Worm (Caenorhabditis elegans): Measurements from ENCODE around the gene arx-6.
"Not testable (repeated sequence)": the region's sequence is repeated elsewhere in the genome, so short reads cannot be mapped to it uniquely, and the experiment has no call there.

The arx-6 gene

ce11 chrIII:4906365-4906764 lies 27.9 kb downstream of the arx-6 start:
- no peak for TF ChIP-seq unc-62 (GFP tag; optimal IDR thresholded peaks at IDR 0.05)

ce11 chrIII:4906896-4907295 lies 28.4 kb downstream of the arx-6 start, which contains the start of gene rom-1:
Gene rom-1 (plus strand): TSS chrIII:4907196.
- TF ChIP-seq unc-62 (GFP tag; optimal IDR thresholded peaks at IDR 0.05) = no peak

- no peak for TF ChIP-seq unc-62 (GFP tag; optimal IDR thresholded peaks at IDR 0.05)
Measured at ce11 chrIII:4909938-4910337, 31.5 kb downstream of the arx-6 start, which contains the start of gene F26F4.12. Gene F26F4.12 (minus strand): TSS chrIII:4910038.

- no peak for TF ChIP-seq unc-62 (GFP tag; optimal IDR thresholded peaks at IDR 0.05)
Measured at ce11 chrIII:4910956-4911355, 32.5 kb downstream of the arx-6 start, which contains the start of gene F26F4.2. Gene F26F4.2 (plus strand): TSS chrIII:4911256.

ce11 chrIII:4912317-4912716 lies 33.9 kb downstream of the arx-6 start, which contains the start of the genes F26F4.9 and cee-1:
Gene F26F4.9 (minus strand): TSS chrIII:4912521.
Gene cee-1 (plus strand): TSS chrIII:4912699.
- TF ChIP-seq unc-62 (GFP tag; optimal IDR thresholded peaks at IDR 0.05) = no peak

ce11 chrIII:4913736-4914135 lies 35.3 kb downstream of the arx-6 start:
- no peak for TF ChIP-seq unc-62 (GFP tag; optimal IDR thresholded peaks at IDR 0.05)

ce11 chrIII:4917077-4917476 lies 38.6 kb downstream of the arx-6 start, which contains the start of gene rars-1:
Gene rars-1 (minus strand): TSS chrIII:4917177.
- no peak for TF ChIP-seq unc-62 (GFP tag; optimal IDR thresholded peaks at IDR 0.05)

ce11 chrIII:4917960-4918712 lies 39.7 kb downstream of the arx-6 start, which contains the start of gene rpb-8:
Gene rpb-8 (minus strand): TSS chrIII:4918008.
- TF ChIP-seq unc-62 (GFP tag; optimal IDR thresholded peaks at IDR 0.05) = no peak

ce11 chrIII:4918906-4919305 lies 40.4 kb downstream of the arx-6 start:
- no peak for TF ChIP-seq unc-62 (GFP tag; optimal IDR thresholded peaks at IDR 0.05)

ce11 chrIII:4920221-4920620 lies 41.8 kb downstream of the arx-6 start, which contains the start of gene ula-1:
Gene ula-1 (minus strand): TSS chrIII:4920321.
- TF ChIP-seq unc-62 (GFP tag; optimal IDR thresholded peaks at IDR 0.05) = no peak

ce11 chrIII:4922020-4922419 lies 43.6 kb downstream of the arx-6 start, which contains the start of gene mmab-1:
Gene mmab-1 (minus strand): TSS chrIII:4922114.
- not testable (repeated sequence) for TF ChIP-seq unc-62 (GFP tag; optimal IDR thresholded peaks at IDR 0.05)

ce11 chrIII:4924134-4924533 lies 45.7 kb downstream of the arx-6 start:
- TF ChIP-seq unc-62 (GFP tag; optimal IDR thresholded peaks at IDR 0.05) = no peak
